Worm (Caenorhabditis elegans): ENCODE measurements around the gene cht-3.

The cht-3 gene

DNA sequence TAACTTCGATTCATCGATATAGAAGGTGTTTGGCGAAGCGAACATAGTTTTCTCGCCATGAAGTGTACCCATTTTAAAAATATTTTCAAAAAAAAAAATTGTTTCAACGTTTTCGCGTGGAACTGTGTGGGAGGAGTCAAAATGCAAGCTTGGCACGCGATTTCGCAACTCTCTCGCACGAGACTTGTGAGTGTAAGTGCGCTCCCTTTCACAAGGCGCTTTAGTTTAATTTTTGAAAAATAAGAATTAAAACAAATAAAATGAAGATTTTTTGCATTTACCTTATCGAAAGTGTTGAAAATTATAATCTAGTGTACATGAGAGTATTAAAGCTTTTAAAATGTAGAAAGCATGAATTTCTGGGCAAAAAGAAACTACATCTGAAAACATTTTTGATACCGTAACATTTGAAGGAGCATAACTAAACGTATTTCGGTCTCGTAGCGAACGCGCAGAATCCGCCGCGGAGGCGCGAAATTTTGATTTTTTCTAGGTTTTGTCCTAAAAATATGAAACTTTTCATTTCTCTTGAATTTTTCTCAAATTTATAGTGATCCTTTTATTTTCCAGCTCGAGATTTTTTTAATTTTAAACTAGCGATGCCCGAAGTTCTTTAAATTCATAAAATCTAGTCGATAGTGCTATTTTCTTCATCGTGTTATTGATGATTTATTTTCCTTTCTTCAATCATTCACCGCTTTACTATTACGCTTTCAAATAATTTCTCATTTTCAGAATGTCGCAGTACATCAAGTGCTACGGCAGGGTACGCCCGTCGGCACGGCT, 36.2 kb downstream of the cht-3 start, which contains the start of the genes cogc-2 and klp-18:
Gene cogc-2, minus strand, starts transcription at position 105 of the 786 bp plus-strand sequence.
Gene klp-18, plus strand, starts transcription at position 736 of the 786 bp plus-strand sequence.
- TF ChIP-seq nfya-1 (tag; optimal IDR thresholded peaks at IDR 0.05) (peak; percentile 76), ceh-22 (tag; optimal IDR thresholded peaks at IDR 0.05) (no peak), ceh-34 (tag; optimal IDR thresholded peaks at IDR 0.05) (peak; percentile 44), ceh-2 (tag; optimal IDR thresholded peaks at IDR 0.05) (peak; percentile 77), lim-6 (tag; optimal IDR thresholded peaks at IDR 0.05) (no peak), hlh-30 (tag; optimal IDR thresholded peaks at IDR 0.05; ENCODE audit: insufficient read depth) (peak; percentile 71), pqm-1 (tag; optimal IDR thresholded peaks at IDR 0.05) (no peak), nhr-11 (tag; optimal IDR thresholded peaks at IDR 0.05) (no peak), hlh-8 (tag; optimal IDR thresholded peaks at IDR 0.05) (peak; percentile 44), ztf-16 (tag; optimal IDR thresholded peaks at IDR 0.05) (peak; percentile 58), ref-2 (tag; optimal IDR thresholded peaks at IDR 0.05) (peak; percentile 78), gmeb-2 (tag; optimal IDR thresholded peaks at IDR 0.05) (peak; percentile 72), eyg-1 (tag; optimal IDR thresholded peaks at IDR 0.05) (no peak), ceh-30 (tag; optimal IDR thresholded peaks at IDR 0.05) (no peak), pax-1 (tag; optimal IDR thresholded peaks at IDR 0.05) (peak; percentile 46), Y22D7AL.16 (tag; optimal IDR thresholded peaks at IDR 0.05) (peak; percentile 22), K02D7.2 (tag; optimal IDR thresholded peaks at IDR 0.05) (no peak), mec-3 (tag; optimal IDR thresholded peaks at IDR 0.05; ENCODE audit: borderline replicate concordance) (no peak), ceh-31 (tag; optimal IDR thresholded peaks at IDR 0.05) (peak; percentile 71), pros-1 (tag; optimal IDR thresholded peaks at IDR 0.05) (no peak), pha-2 (tag; optimal IDR thresholded peaks at IDR 0.05) (peak; percentile 52), fax-1 (tag; optimal IDR thresholded peaks at IDR 0.05) (peak; percentile 46), unc-42 (tag; optimal IDR thresholded peaks at IDR 0.05) (peak; percentile 45), ceh-19 (GFP tag; optimal IDR thresholded peaks at IDR 0.05) (no peak), pha-4 (tag; optimal IDR thresholded peaks at IDR 0.05) (no peak), ttx-3 (tag; optimal IDR thresholded peaks at IDR 0.05) (peak; percentile 44), hlh-15 (tag; optimal IDR thresholded peaks at IDR 0.05) (no peak), elt-4 (tag; optimal IDR thresholded peaks at IDR 0.05) (no peak), npax-4 (tag; optimal IDR thresholded peaks at IDR 0.05) (peak; percentile 19), unc-86 (tag; optimal IDR thresholded peaks at IDR 0.05) (peak; percentile 48), zip-5 (tag; optimal IDR thresholded peaks at IDR 0.05) (peak; percentile 18), ama-1 (optimal IDR thresholded peaks at IDR 0.05) (no peak), ceh-24 (tag; optimal IDR thresholded peaks at IDR 0.05) (no peak), syd-9 (tag; optimal IDR thresholded peaks at IDR 0.05) (no peak), tbx-2 (tag; optimal IDR thresholded peaks at IDR 0.05) (peak; percentile 72), dve-1 (tag; optimal IDR thresholded peaks at IDR 0.05) (no peak), C38D4.7 (GFP tag; optimal IDR thresholded peaks at IDR 0.05) (peak; percentile 24), fkh-6 (tag; optimal IDR thresholded peaks at IDR 0.05) (peak; percentile 36), rnt-1 (tag; optimal IDR thresholded peaks at IDR 0.05) (peak; percentile 8), C08G9.2 (tag; optimal IDR thresholded peaks at IDR 0.05) (peak; percentile 21), ceh-18 (tag; optimal IDR thresholded peaks at IDR 0.05) (peak; percentile 45), ceh-45 (GFP tag; IDR thresholded peaks at IDR 0.05) (0 out of 2 replicates have a peak, but pooled peaks have one; percentile 15), dmd-4 (tag; optimal IDR thresholded peaks at IDR 0.05; ENCODE audit: borderline replicate concordance) (no peak), hlh-13 (GFP tag; optimal IDR thresholded peaks at IDR 0.05) (no peak), pat-9 (tag; optimal IDR thresholded peaks at IDR 0.05) (peak; percentile 9), ets-4 (tag; optimal IDR thresholded peaks at IDR 0.05) (peak; percentile 24), ceh-6 (GFP tag; optimal IDR thresholded peaks at IDR 0.05) (peak; percentile 45), F13H6.1 (tag; optimal IDR thresholded peaks at IDR 0.05) (no peak), T23F11.4 (GFP tag; optimal IDR thresholded peaks at IDR 0.05) (no peak), tbx-7 (tag; optimal IDR thresholded peaks at IDR 0.05) (peak; percentile 11), ceh-9 (tag; optimal IDR thresholded peaks at IDR 0.05) (no peak), elt-2 (tag; optimal IDR thresholded peaks at IDR 0.05) (peak; percentile 80)

Measured in whole organism, late embryonic.